Fruit fly (Drosophila melanogaster) whole organism, embryonic: Measurements from ENCODE around the gene Ir75d.

ENCODE experiments used
- Blimp-1 ChIP-seq: fragments of 200-800 bp; sonication (Bioruptor generic); optimal IDR thresholded peaks from 3 replicates; lab custom pipeline; 2018; ENCODE audit warnings: missing biosample characterization, missing genetic modification characterization, mild to moderate bottlenecking, moderate library complexity, missing genetic modification reagents
- CG12299 ChIP-seq: fragments of 200-800 bp; sonication (Bioruptor generic); optimal IDR thresholded peaks from 2 replicates; lab custom pipeline; 2018; ENCODE audit warnings: missing biosample characterization, mild to moderate bottlenecking, missing genetic modification characterization
- CG12769 ChIP-seq: fragments of 200-800 bp; sonication (Bioruptor generic); optimal IDR thresholded peaks from 2 replicates; lab custom pipeline; 2019; ENCODE audit warnings: missing biosample characterization, mild to moderate bottlenecking, missing genetic modification characterization, moderate library complexity
- CG13287 ChIP-seq: fragments of 200-800 bp; sonication (Bioruptor generic); IDR thresholded peaks from 2 replicates; pipeline ENCODE4 v1.3.6; 2022; ENCODE audit warnings: missing biosample characterization, missing genetic modification characterization; ENCODE audit not compliant: partially characterized antibody
- CG1832 ChIP-seq: fragments of 200-800 bp; sonication (Bioruptor generic); optimal IDR thresholded peaks from 2 replicates; lab custom pipeline; 2017; ENCODE audit warnings: missing biosample characterization, mild to moderate bottlenecking, missing genetic modification characterization, inconsistent platforms
- CG2202 ChIP-seq: fragments of 200-800 bp; sonication (Bioruptor generic); optimal IDR thresholded peaks from 2 replicates; lab custom pipeline; 2018; ENCODE audit warnings: missing biosample characterization, mild to moderate bottlenecking, missing genetic modification characterization
- CG3281 ChIP-seq: fragments of 200-800 bp; sonication (Bioruptor generic); optimal IDR thresholded peaks from 3 replicates; lab custom pipeline; 2017; ENCODE audit warnings: missing biosample characterization, mild to moderate bottlenecking, missing genetic modification characterization
- CG3838 ChIP-seq: fragments of 200-800 bp; sonication (Bioruptor generic); optimal IDR thresholded peaks from 3 replicates; lab custom pipeline; 2016; ENCODE audit warnings: missing biosample characterization, missing genetic modification characterization
- CG3847 ChIP-seq: fragments of 200-800 bp; sonication (Bioruptor generic); IDR thresholded peaks from 2 replicates; pipeline ENCODE4 v1.3.6; 2022; ENCODE audit warnings: missing biosample characterization, missing genetic modification characterization
- CG42726 ChIP-seq: fragments of 200-800 bp; sonication (Bioruptor generic); IDR thresholded peaks from 2 replicates; pipeline ENCODE4 v1.3.6; 2022; ENCODE audit warnings: missing biosample characterization, missing genetic modification characterization; ENCODE audit not compliant: partially characterized antibody
- CG4404 ChIP-seq: fragments of 200-800 bp; sonication (Bioruptor generic); IDR thresholded peaks from 2 replicates; pipeline ENCODE4 v1.3.6; 2022; ENCODE audit warnings: missing biosample characterization, missing genetic modification characterization
- CG5953 ChIP-seq: fragments of 200-800 bp; sonication (Bioruptor generic); IDR thresholded peaks from 2 replicates; pipeline ENCODE4 v1.3.6; 2022; ENCODE audit warnings: missing biosample characterization, missing genetic modification characterization
- CG6272 ChIP-seq: fragments of 200-800 bp; sonication (Bioruptor generic); IDR thresholded peaks from 2 replicates; pipeline ENCODE4 v1.3.6; 2022; ENCODE audit warnings: missing biosample characterization, missing genetic modification characterization
- CG7963 ChIP-seq: fragments of 200-800 bp; sonication (Bioruptor generic); IDR thresholded peaks from 3 replicates; pipeline ENCODE4 v1.3.6; 2022; ENCODE audit warnings: missing biosample characterization, missing genetic modification characterization; ENCODE audit not compliant: partially characterized antibody
- CG8290 ChIP-seq, 3 experiments: fragments of 200-800 bp; sonication (Bioruptor generic); optimal IDR thresholded peaks; 2 replicates each; lab custom pipeline; 2016 to 2019; ENCODE audit warnings: missing biosample characterization in 3 of 3, missing genetic modification characterization in 3 of 3, mild to moderate bottlenecking in 2 of 3, moderate library complexity in 1 of 3
- CG8359 ChIP-seq: fragments of 200-800 bp; sonication (Bioruptor generic); optimal IDR thresholded peaks from 2 replicates; lab custom pipeline; 2017; ENCODE audit warnings: missing biosample characterization, mild to moderate bottlenecking, missing genetic modification characterization, borderline replicate concordance
- CG8478 ChIP-seq: fragments of >200 bp; optimal IDR thresholded peaks from 2 replicates; lab custom pipeline; 2018
- CG8765 ChIP-seq: fragments of 200-800 bp; sonication (Bioruptor generic); IDR thresholded peaks from 2 replicates; pipeline ENCODE4 v1.3.6; 2022; ENCODE audit warnings: missing biosample characterization, missing genetic modification characterization
- CTCF ChIP-seq: fragments of 200-800 bp; sonication (Bioruptor generic); optimal IDR thresholded peaks from 2 replicates; lab custom pipeline; 2017; ENCODE audit warnings: missing biosample characterization, mild to moderate bottlenecking, missing genetic modification characterization, moderate library complexity
- Dek ChIP-seq: fragments of 200-800 bp; sonication (Bioruptor generic); optimal IDR thresholded peaks from 3 replicates; lab custom pipeline; 2019; ENCODE audit warnings: missing biosample characterization, mild to moderate bottlenecking, missing genetic modification characterization, moderate library complexity
- Dip2 ChIP-seq: fragments of 200-800 bp; sonication (Bioruptor generic); IDR thresholded peaks from 2 replicates; pipeline ENCODE4 v1.3.6; 2022; ENCODE audit warnings: missing biosample characterization, missing genetic modification characterization
- Dp ChIP-seq: fragments of 200-800 bp; sonication (Bioruptor generic); optimal IDR thresholded peaks from 2 replicates; lab custom pipeline; 2018; ENCODE audit warnings: missing biosample characterization, mild to moderate bottlenecking, missing genetic modification characterization, moderate library complexity
- Ets97D ChIP-seq: fragments of 200-800 bp; sonication (Bioruptor generic); optimal IDR thresholded peaks from 3 replicates; lab custom pipeline; 2016; ENCODE audit warnings: missing biosample characterization, missing genetic modification characterization
- HLH54F ChIP-seq: fragments of 200-800 bp; sonication (Bioruptor generic); optimal IDR thresholded peaks from 3 replicates; lab custom pipeline; 2016; ENCODE audit warnings: missing biosample characterization, missing genetic modification characterization
- Hand ChIP-seq: fragments of 200-800 bp; sonication (Bioruptor generic); optimal IDR thresholded peaks from 2 replicates; lab custom pipeline; 2017; ENCODE audit warnings: mild to moderate bottlenecking, missing biosample characterization, missing genetic modification reagents, missing genetic modification characterization
- Mrtf ChIP-seq: fragments of 200-800 bp; sonication (Bioruptor generic); IDR thresholded peaks from 3 replicates; pipeline ENCODE4 v1.3.6; 2022; ENCODE audit warnings: missing biosample characterization, missing genetic modification characterization
- Opbp ChIP-seq: fragments of 200-800 bp; sonication (Bioruptor generic); IDR thresholded peaks from 3 replicates; pipeline ENCODE4 v1.3.6; 2022; ENCODE audit warnings: missing biosample characterization, missing genetic modification characterization; ENCODE audit not compliant: partially characterized antibody
- Optix ChIP-seq: fragments of 200-800 bp; sonication (Bioruptor generic); IDR thresholded peaks from 3 replicates; pipeline ENCODE4 v1.3.6; 2022; ENCODE audit warnings: missing biosample characterization, missing genetic modification characterization
- Rfx ChIP-seq: fragments of 200-800 bp; sonication (Bioruptor generic); IDR thresholded peaks from 2 replicates; pipeline ENCODE4 v1.3.6; 2022; ENCODE audit warnings: missing biosample characterization, missing genetic modification characterization
- Rx ChIP-seq: fragments of 200-800 bp; sonication (Bioruptor generic); IDR thresholded peaks from 2 replicates; pipeline ENCODE4 v1.3.6; 2022; ENCODE audit warnings: missing biosample characterization, missing genetic modification characterization
- YL-1 ChIP-seq: fragments of 200-800 bp; sonication (Bioruptor generic); optimal IDR thresholded peaks from 3 replicates; lab custom pipeline; 2017; ENCODE audit warnings: missing biosample characterization, mild to moderate bottlenecking, missing genetic modification characterization
- bowl ChIP-seq: fragments of 200-800 bp; sonication (Bioruptor generic); IDR thresholded peaks from 2 replicates; pipeline ENCODE4 v1.3.6; 2022; ENCODE audit warnings: missing biosample characterization, missing genetic modification characterization
- cato ChIP-seq: fragments of 200-800 bp; sonication (Bioruptor generic); optimal IDR thresholded peaks from 2 replicates; lab custom pipeline; 2016; ENCODE audit warnings: missing biosample characterization, missing genetic modification characterization, borderline replicate concordance
- chinmo ChIP-seq: fragments of 200-800 bp; sonication (Bioruptor generic); IDR thresholded peaks from 4 replicates; pipeline ENCODE4 v1.3.6; 2022; ENCODE audit warnings: missing biosample characterization, missing genetic modification characterization; ENCODE audit not compliant: partially characterized antibody
- dm ChIP-seq: fragments of 200-800 bp; sonication (Bioruptor generic); optimal IDR thresholded peaks from 3 replicates; lab custom pipeline; 2016; ENCODE audit warnings: missing biosample characterization, missing genetic modification characterization
- grn ChIP-seq: fragments of 200-800 bp; sonication (Bioruptor generic); optimal IDR thresholded peaks from 3 replicates; lab custom pipeline; 2017; ENCODE audit warnings: missing biosample characterization, missing genetic modification characterization
- mam ChIP-seq: fragments of 200-800 bp; sonication (Bioruptor generic); optimal IDR thresholded peaks from 3 replicates; lab custom pipeline; 2016; ENCODE audit warnings: missing biosample characterization, missing genetic modification characterization
- mirr ChIP-seq: fragments of 200-800 bp; sonication (Bioruptor generic); optimal IDR thresholded peaks from 3 replicates; lab custom pipeline; 2018; ENCODE audit warnings: missing biosample characterization, mild to moderate bottlenecking, missing genetic modification characterization
- onecut ChIP-seq: fragments of 200-800 bp; sonication (Bioruptor generic); IDR thresholded peaks from 2 replicates; pipeline ENCODE4 v1.3.6; 2022; ENCODE audit warnings: missing biosample characterization, missing genetic modification characterization
- otp ChIP-seq: fragments of 200-800 bp; sonication (Bioruptor generic); IDR thresholded peaks from 3 replicates; pipeline ENCODE4, ENCODE4 v1.3.6; 2022; ENCODE audit warnings: missing biosample characterization, missing genetic modification characterization
- pan ChIP-seq, 4 experiments: fragments of >200 bp in 3 of 4; fragments of 200-800 bp in 1 of 4; sonication (Bioruptor generic) in 1 of 4; optimal IDR thresholded peaks in 3 of 4; IDR thresholded peaks in 1 of 4; 2 replicates each; pipeline versions ENCODE4 v1.3.6 to Lab custom; 2017 to 2022; ENCODE audit warnings: missing biosample characterization in 2 of 4, missing genetic modification characterization in 2 of 4, mixed read lengths in 1 of 4
- prd ChIP-seq, 3 experiments: fragments of >200 bp in 2 of 3; fragments of 200-800 bp in 1 of 3; sonication (Bioruptor generic) in 1 of 3; optimal IDR thresholded peaks in 2 of 3; IDR thresholded peaks in 1 of 3; 2 replicates in 2 of 3; 3 replicates in 1 of 3; pipeline versions ENCODE4 v1.3.6 to Lab custom; 2017 to 2022; ENCODE audit warnings: missing biosample characterization in 1 of 3, missing genetic modification characterization in 1 of 3
- run ChIP-seq: fragments of 200-800 bp; sonication (Bioruptor generic); optimal IDR thresholded peaks from 3 replicates; lab custom pipeline; 2018; ENCODE audit warnings: missing biosample characterization, mild to moderate bottlenecking, missing genetic modification characterization
- sens ChIP-seq: fragments of 200-800 bp; sonication (Bioruptor generic); peaks from one replicate; lab custom pipeline; 2016; ENCODE audit warnings: missing biosample characterization, missing genetic modification characterization
- slbo ChIP-seq: fragments of 200-800 bp; sonication (Bioruptor generic); IDR thresholded peaks from 2 replicates; pipeline ENCODE4 v1.3.6; 2022; ENCODE audit warnings: missing biosample characterization, missing genetic modification characterization
- sob ChIP-seq: fragments of 200-800 bp; sonication (Bioruptor generic); IDR thresholded peaks from 2 replicates; pipeline ENCODE4 v1.3.6; 2022; ENCODE audit warnings: missing biosample characterization, missing genetic modification characterization
- tin ChIP-seq: fragments of 200-800 bp; sonication (Bioruptor generic); optimal IDR thresholded peaks from 3 replicates; lab custom pipeline; 2016; ENCODE audit warnings: missing biosample characterization, missing genetic modification characterization
- toy ChIP-seq: fragments of 200-800 bp; sonication (Bioruptor generic); IDR thresholded peaks from 2 replicates; pipeline ENCODE4 v1.3.6; 2022; ENCODE audit warnings: missing biosample characterization, missing genetic modification characterization
- vfl ChIP-seq: fragments of 200-800 bp; sonication (Bioruptor generic); optimal IDR thresholded peaks from 2 replicates; lab custom pipeline; 2016; ENCODE audit warnings: missing biosample characterization, missing genetic modification characterization
- vvl ChIP-seq: fragments of 200-800 bp; sonication (Bioruptor generic); IDR thresholded peaks from 2 replicates; pipeline ENCODE4 v1.3.6; 2022; ENCODE audit warnings: missing biosample characterization, missing genetic modification characterization
- wek ChIP-seq: fragments of 200-800 bp; sonication (Bioruptor generic); optimal IDR thresholded peaks from 3 replicates; lab custom pipeline; 2018; ENCODE audit warnings: missing biosample characterization, mild to moderate bottlenecking, missing genetic modification characterization, moderate library complexity

Gene Ir75d

DNA sequence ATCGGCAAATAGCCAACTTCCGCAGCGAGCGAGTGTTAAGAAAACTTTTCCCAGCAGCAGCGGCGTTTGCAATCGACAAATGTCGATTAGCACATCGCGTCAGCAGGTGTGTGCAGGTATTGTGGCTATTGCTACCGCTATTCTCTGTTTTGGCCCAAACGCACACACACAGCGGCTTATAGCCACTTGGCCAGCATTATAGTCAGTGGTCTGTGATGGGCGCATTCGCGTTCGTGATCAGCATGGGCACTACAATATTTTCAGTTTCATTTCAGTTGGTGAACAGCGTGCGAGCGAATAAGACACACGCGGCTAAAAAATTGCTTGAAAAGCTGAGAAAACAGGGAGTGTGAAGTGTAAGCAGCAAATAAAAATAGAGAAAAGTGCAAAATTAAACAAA, 39.4 kb upstream of the Ir75d start, which contains the start of gene CG6836:
Gene CG6836, plus strand, starts transcription at position 271 of the 400 bp plus-strand sequence.
- TF ChIP-seq CG42726 (GFP tag; lab: Robert Waterston, UW) (no peak), YL-1 (GFP tag; lab: Kevin White, UChicago) (no peak), CG12299 (tag; lab: Kevin White, UChicago) (no peak), CG3281 (no peak), onecut (GFP tag; lab: Robert Waterston, UW) (no peak), Dip2 (no peak), sens (GFP tag; lab: Kevin White, UChicago) (peak; percentile 52), Blimp-1 (GFP tag; lab: Kevin White, UChicago) (peak; percentile 36), dm (GFP tag; lab: Kevin White, UChicago) (no peak), mam (GFP tag; lab: Kevin White, UChicago) (no peak), Opbp (GFP tag; lab: Robert Waterston, UW) (no peak), HLH54F (GFP tag; lab: Kevin White, UChicago) (no peak), CG8765 (GFP tag; lab: Robert Waterston, UW) (no peak), CG8290 (GFP tag; optimal IDR thresholded peaks at IDR 0.05; lab: Kevin White, UChicago) (no peak), CG8290 (tag; optimal IDR thresholded peaks at IDR 0.05; lab: Kevin White, UChicago) (peak in 1 of 2 experiments; percentile 20), Rfx (GFP tag; lab: Robert Waterston, UW) (no peak), bowl (GFP tag; lab: Robert Waterston, UW) (no peak), mirr (GFP tag; lab: Kevin White, UChicago) (peak; percentile 10), chinmo (GFP tag; lab: Robert Waterston, UW) (peak; percentile 76; the same call in 1 of the 4 replicates), tin (GFP tag; lab: Kevin White, UChicago) (no peak), wek (GFP tag; lab: Kevin White, UChicago) (no peak), CG1832 (GFP tag; lab: Kevin White, UChicago) (no peak), CG7963 (GFP tag; lab: Robert Waterston, UW) (no peak), pan (optimal IDR thresholded peaks at IDR 0.05; lab: Kevin White, UChicago) (no peak), pan (GFP tag; optimal IDR thresholded peaks at IDR 0.05 in 1 of 2, IDR thresholded peaks at IDR 0.05 in 1 of 2) (peak in 1 of 2 experiments; percentile 24), CG12769 (tag; lab: Kevin White, UChicago) (peak; percentile 12), CG4404 (GFP tag; lab: Robert Waterston, UW) (no peak), Dp (no peak), toy (no peak), Dek (no peak), otp (GFP tag; lab: Robert Waterston, UW) (no peak), run (no peak), prd (optimal IDR thresholded peaks at IDR 0.05; lab: Kevin White, UChicago) (no peak), prd (GFP tag; IDR thresholded peaks at IDR 0.05; lab: Robert Waterston, UW) (no peak), CG3838 (no peak), CG5953 (GFP tag; lab: Robert Waterston, UW) (no peak), vvl (peak; percentile 44; the same call in 1 of the 2 replicates), CG8478 (lab: Kevin White, UChicago) (no peak), grn (GFP tag; lab: Kevin White, UChicago) (no peak), Optix (GFP tag; lab: Robert Waterston, UW) (no peak), Hand (GFP tag; lab: Kevin White, UChicago) (no peak), Mrtf (GFP tag; lab: Robert Waterston, UW) (no peak), Rx (GFP tag; lab: Robert Waterston, UW) (0 out of 2 replicates have a peak, but pooled peaks have one; percentile 18), Ets97D (GFP tag; lab: Kevin White, UChicago) (no peak), CG2202 (tag; lab: Kevin White, UChicago) (no peak), CG6272 (GFP tag; lab: Robert Waterston, UW) (0 out of 2 replicates have a peak, but pooled peaks have one; percentile 21), slbo (0 out of 2 replicates have a peak, but pooled peaks have one; percentile 18), CG13287 (no peak), CTCF (no peak), sob (GFP tag; lab: Robert Waterston, UW) (peak; percentile 17; the same call in 1 of the 2 replicates), CG3847 (no peak), CG8359 (GFP tag; lab: Kevin White, UChicago) (no peak), vfl (GFP tag; lab: Kevin White, UChicago) (no peak), cato (GFP tag; lab: Kevin White, UChicago) (no peak)
